Worm (Caenorhabditis elegans) whole organism, midembryonic: ENCODE data around the gene evl-14.

Experiments used
- flt-1 ChIP-seq: fragments of 200-800 bp; sonication (Bioruptor generic); IDR thresholded peaks from 2 replicates; pipeline ENCODE4 v1.3.6; 2022; ENCODE audit warnings: missing genetic modification characterization, missing compliant biosample characterization
- ref-1 ChIP-seq: fragments of 200-800 bp; sonication (Bioruptor generic); conservative IDR thresholded peaks from 2 replicates; pipeline ENCODE4 v1.3.6; 2022; ENCODE audit warnings: missing genetic modification reagents, missing genetic modification characterization, missing compliant biosample characterization
- ztf-29 ChIP-seq: fragments of 200-800 bp; sonication (Bioruptor generic); IDR thresholded peaks from 2 replicates; pipeline ENCODE4 v1.3.6; 2022; ENCODE audit warnings: missing genetic modification reagents, missing genetic modification characterization, missing compliant biosample characterization

ce11 chrIII:4281955-4282618 lies 30.8 kb downstream of the evl-14 start:
- TF ChIP-seq ztf-29 (GFP tag; lab: Robert Waterston, UW) (peak; percentile 35), flt-1 (GFP tag; lab: Robert Waterston, UW) (peak; percentile 73; the same call in 1 of the 2 replicates), ref-1 (0 out of 2 replicates have a peak, but pooled peaks have one; percentile 18)
